Fruit fly (Drosophila melanogaster): ENCODE results near the gene MED30.

Gene MED30

DNA sequence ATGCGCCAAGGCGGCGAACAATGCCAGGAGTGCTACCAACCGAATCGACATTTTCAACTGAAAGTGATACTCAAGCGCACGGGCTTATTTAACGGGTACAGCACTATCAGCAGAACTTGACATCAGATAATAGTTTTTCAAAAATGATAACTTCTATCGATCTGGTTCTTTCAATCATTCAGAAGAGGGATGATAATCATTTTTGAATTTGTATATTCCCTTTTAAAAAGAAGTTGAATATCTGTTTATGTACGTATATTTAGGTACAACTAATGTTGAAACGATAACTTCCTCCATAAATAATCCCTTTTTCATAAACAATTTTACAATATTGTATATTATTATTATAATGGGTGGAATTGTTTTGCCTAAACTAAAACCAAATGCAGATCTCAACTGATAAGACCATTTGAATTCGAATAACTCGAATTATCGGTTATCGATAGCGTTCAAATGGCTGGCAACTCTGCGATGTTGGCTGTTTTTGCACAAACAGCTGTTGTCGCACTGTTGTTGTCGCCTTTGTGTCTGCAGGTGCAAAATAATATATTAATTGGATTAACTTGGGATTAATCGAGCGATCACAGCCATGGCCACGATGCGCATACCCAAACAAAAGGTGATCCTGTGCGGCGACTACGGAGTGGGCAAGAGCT is 36.3 kb upstream of the MED30 start, which contains the start of the genes CG32483 and RabX6 (continued):
- TF ChIP-seq stc (GFP tag; IDR thresholded peaks at IDR 0.05) (no peak), danr (GFP tag; IDR thresholded peaks at IDR 0.05) (no peak), Opbp (GFP tag; IDR thresholded peaks at IDR 0.05; ENCODE audit: partially characterized antibody) (peak; percentile 52; the same call in 1 of the 3 replicates), scrt (GFP tag; optimal IDR thresholded peaks at IDR 0.05) (no peak), CG8765 (GFP tag; IDR thresholded peaks at IDR 0.05) (no peak), CG17385 (GFP tag; optimal IDR thresholded peaks at IDR 0.05) (no peak), ro (GFP tag; IDR thresholded peaks at IDR 0.05) (no peak), ato (GFP tag; IDR thresholded peaks at IDR 0.05; ENCODE audit: partially characterized antibody) (no peak), CG15514 (GFP tag; optimal IDR thresholded peaks at IDR 0.05) (peak; percentile 97), CG15479 (GFP tag; optimal IDR thresholded peaks at IDR 0.05) (peak; percentile 58), CG8290 (GFP tag; optimal IDR thresholded peaks at IDR 0.05) (no peak), CG8290 (tag; optimal IDR thresholded peaks at IDR 0.05) (peak in 1 of 2 experiments; percentile 9), Sox100B (GFP tag; optimal IDR thresholded peaks at IDR 0.05) (no peak), Adf1 (GFP tag; IDR thresholded peaks at IDR 0.05) (no peak), mirr (GFP tag; optimal IDR thresholded peaks at IDR 0.05) (no peak), gt (GFP tag; IDR thresholded peaks at IDR 0.05) (no peak), CG10274 (GFP tag; optimal IDR thresholded peaks at IDR 0.05) (no peak), sug (tag; optimal IDR thresholded peaks at IDR 0.05) (no peak), CG3838 (GFP tag; optimal IDR thresholded peaks at IDR 0.05) (peak; percentile 95), CG14710 (tag; optimal IDR thresholded peaks at IDR 0.05) (peak; percentile 4), cwo (GFP tag; optimal IDR thresholded peaks at IDR 0.05) (no peak), lbe (GFP tag; optimal IDR thresholded peaks at IDR 0.05) (no peak), CG6813 (GFP tag; optimal IDR thresholded peaks at IDR 0.05) (no peak), CG4617 (GFP tag; optimal IDR thresholded peaks at IDR 0.05; ENCODE audit: borderline replicate concordance) (peak; percentile 22), CG2116 (GFP tag; optimal IDR thresholded peaks at IDR 0.05) (peak; percentile 73), btn (GFP tag; optimal IDR thresholded peaks at IDR 0.05) (no peak), CG18476 (GFP tag; optimal IDR thresholded peaks at IDR 0.05) (no peak), ind (GFP tag; optimal IDR thresholded peaks at IDR 0.05) (no peak), CG2712 (tag; optimal IDR thresholded peaks at IDR 0.05) (no peak), CG32767 (GFP tag; IDR thresholded peaks at IDR 0.05) (no peak), E2f2 (GFP tag; IDR thresholded peaks at IDR 0.05) (peak; percentile 90), MBD-R2 (GFP tag; IDR thresholded peaks at IDR 0.05) (peak; percentile 83), CG7963 (GFP tag; IDR thresholded peaks at IDR 0.05; ENCODE audit: partially characterized antibody) (0 out of 3 replicates have a peak, but pooled peaks have one; percentile 53), ken (GFP tag; IDR thresholded peaks at IDR 0.05) (no peak), rib (GFP tag; IDR thresholded peaks at IDR 0.05) (peak; percentile 14; the same call in 1 of the 2 replicates)

- TF ChIP-seq chinmo (GFP tag; IDR thresholded peaks at IDR 0.05; ENCODE audit: partially characterized antibody) = 0 out of 4 replicates have a peak, but pooled peaks have one; percentile 8
- TF ChIP-seq Ptx1 (GFP tag; IDR thresholded peaks at IDR 0.05) = no peak
- TF ChIP-seq CG15514 (GFP tag; optimal IDR thresholded peaks at IDR 0.05) = no peak
- no peak for TF ChIP-seq CG34422 (GFP tag; IDR thresholded peaks at IDR 0.05)
- TF ChIP-seq sd (tag; optimal IDR thresholded peaks at IDR 0.05) = peak; percentile 32
- TF ChIP-seq HHEX (GFP tag; optimal IDR thresholded peaks at IDR 0.05) = no peak
- TF ChIP-seq CG8281 (tag; optimal IDR thresholded peaks at IDR 0.05) = no peak
These were observed 34.0 kb upstream of the MED30 start, which contains the start of gene hiro for dm6 chr3L:687858-688257. TSS of gene hiro (minus strand) at chr3L:687958.

Data from whole organism, embryonic.